Worm (Caenorhabditis elegans) whole organism, L3 larva: ENCODE results near the gene twk-17.

ENCODE experiments used
- R02D3.7 ChIP-seq: fragments of 150-350 bp; optimal IDR thresholded peaks from 2 replicates; lab custom pipeline; 2014; ENCODE audit warnings: missing biosample characterization, missing genetic modification characterization
- ZK546.5 ChIP-seq: sonication (generic microtip); optimal IDR thresholded peaks from 2 replicates; lab custom pipeline; 2017; ENCODE audit warnings: missing biosample characterization, missing genetic modification characterization
- aly-2 ChIP-seq: fragments of 150-350 bp; optimal IDR thresholded peaks from 2 replicates; lab custom pipeline; 2014; ENCODE audit warnings: missing biosample characterization, missing genetic modification characterization
- ama-1 ChIP-seq: fragments of 150-350 bp; optimal IDR thresholded peaks from 2 replicates; lab custom pipeline; 2018
- ceh-16 ChIP-seq: sonication (generic microtip); optimal IDR thresholded peaks from 2 replicates; lab custom pipeline; 2017; ENCODE audit warnings: missing biosample characterization, missing genetic modification characterization
- ceh-28 ChIP-seq: fragments of 150-350 bp; optimal IDR thresholded peaks from 2 replicates; lab custom pipeline; 2014; ENCODE audit warnings: missing biosample characterization, missing genetic modification reagents, missing genetic modification characterization
- ceh-82 ChIP-seq: fragments of 150-350 bp; optimal IDR thresholded peaks from 2 replicates; lab custom pipeline; 2014; ENCODE audit warnings: missing biosample characterization, missing genetic modification characterization
- ceh-9 ChIP-seq: sonication (generic microtip); optimal IDR thresholded peaks from 2 replicates; lab custom pipeline; 2018; ENCODE audit warnings: missing biosample characterization, missing genetic modification characterization
- daf-12 ChIP-seq: fragments of 150-350 bp; optimal IDR thresholded peaks from 2 replicates; lab custom pipeline; 2014; ENCODE audit warnings: missing biosample characterization, missing genetic modification reagents, missing genetic modification characterization
- egl-27 ChIP-seq: sonication (generic microtip); optimal IDR thresholded peaks from 4 replicates; lab custom pipeline; 2017; ENCODE audit warnings: missing biosample characterization, missing genetic modification reagents, missing genetic modification characterization
- egl-5 ChIP-seq: fragments of 150-350 bp; optimal IDR thresholded peaks from 2 replicates; lab custom pipeline; 2017; ENCODE audit warnings: missing biosample characterization, missing genetic modification reagents, missing genetic modification characterization, inconsistent platforms
- elt-1 ChIP-seq: fragments of 150-350 bp; optimal IDR thresholded peaks from 2 replicates; lab custom pipeline; 2014; ENCODE audit warnings: missing biosample characterization, missing genetic modification characterization
- elt-2 ChIP-seq: sonication (generic microtip); optimal IDR thresholded peaks from 2 replicates; lab custom pipeline; 2016; ENCODE audit warnings: missing genetic modification reagents, mild to moderate bottlenecking, missing genetic modification characterization, missing compliant biosample characterization
- elt-3 ChIP-seq, 3 experiments: fragments of 150-350 bp in 1 of 3; sonication (generic microtip) in 2 of 3; optimal IDR thresholded peaks; 2 replicates in 2 of 3; 4 replicates in 1 of 3; lab custom pipeline; 2014 to 2017; ENCODE audit warnings: missing biosample characterization in 3 of 3, missing genetic modification characterization in 3 of 3
- eor-1 ChIP-seq, 2 experiments: fragments of 150-350 bp; optimal IDR thresholded peaks; 2 replicates each; lab custom pipeline; 2014 to 2018; ENCODE audit warnings: missing biosample characterization in 2 of 2, missing genetic modification characterization in 2 of 2
- fkh-10 ChIP-seq: sonication (generic microtip); optimal IDR thresholded peaks from 2 replicates; lab custom pipeline; 2017; ENCODE audit warnings: missing biosample characterization, missing genetic modification reagents, missing genetic modification characterization
- fos-1 ChIP-seq: fragments of 150-350 bp; optimal IDR thresholded peaks from 2 replicates; lab custom pipeline; 2014; ENCODE audit warnings: missing biosample characterization, missing genetic modification characterization
- hmg-11 ChIP-seq: sonication (generic microtip); optimal IDR thresholded peaks from 2 replicates; lab custom pipeline; 2016; ENCODE audit warnings: missing genetic modification characterization, missing compliant biosample characterization
- jun-1 ChIP-seq: fragments of 150-350 bp; optimal IDR thresholded peaks from 2 replicates; lab custom pipeline; 2014; ENCODE audit warnings: missing biosample characterization, missing genetic modification reagents, missing genetic modification characterization
- lin-15B ChIP-seq: fragments of 150-350 bp; optimal IDR thresholded peaks from 2 replicates; lab custom pipeline; 2014; ENCODE audit warnings: missing biosample characterization, missing genetic modification characterization
- lin-39 ChIP-seq: fragments of 150-350 bp; optimal IDR thresholded peaks from 2 replicates; lab custom pipeline; 2018; ENCODE audit warnings: missing biosample characterization, missing genetic modification reagents, missing genetic modification characterization
- lsy-12 ChIP-seq: sonication (generic microtip); optimal IDR thresholded peaks from 2 replicates; lab custom pipeline; 2016; ENCODE audit warnings: mild to moderate bottlenecking, missing genetic modification characterization, missing compliant biosample characterization
- mdl-1 ChIP-seq: fragments of 150-350 bp; optimal IDR thresholded peaks from 2 replicates; lab custom pipeline; 2014; ENCODE audit warnings: missing biosample characterization, missing genetic modification characterization
- nfya-1 ChIP-seq: sonication (generic microtip); optimal IDR thresholded peaks from 2 replicates; lab custom pipeline; 2017; ENCODE audit warnings: missing genetic modification characterization, mild to moderate bottlenecking, missing compliant biosample characterization, antibody characterized with exemption, moderate library complexity; ENCODE audit not compliant: insufficient read depth
- nhr-12 ChIP-seq: fragments of 150-350 bp; optimal IDR thresholded peaks from 2 replicates; lab custom pipeline; 2014; ENCODE audit warnings: missing biosample characterization, missing genetic modification characterization
- nhr-23 ChIP-seq: fragments of 150-350 bp; optimal IDR thresholded peaks from 2 replicates; lab custom pipeline; 2014; ENCODE audit warnings: missing biosample characterization, missing genetic modification reagents, missing genetic modification characterization
- nhr-237 ChIP-seq: fragments of 150-350 bp; optimal IDR thresholded peaks from 2 replicates; lab custom pipeline; 2014; ENCODE audit warnings: missing biosample characterization, missing genetic modification characterization
- nhr-25 ChIP-seq: sonication (generic microtip); optimal IDR thresholded peaks from 2 replicates; lab custom pipeline; 2017; ENCODE audit warnings: missing biosample characterization, missing genetic modification characterization
- nhr-43 ChIP-seq: sonication (generic microtip); optimal IDR thresholded peaks from 2 replicates; lab custom pipeline; 2016; ENCODE audit warnings: mild to moderate bottlenecking, missing genetic modification characterization, missing compliant biosample characterization; ENCODE audit not compliant: poor library complexity, severe bottlenecking
- nhr-76 ChIP-seq: fragments of 150-350 bp; sonication (generic microtip); optimal IDR thresholded peaks from 5 replicates; lab custom pipeline; 2014; ENCODE audit warnings: missing biosample characterization, missing genetic modification characterization
- nhr-77 ChIP-seq: fragments of 150-350 bp; optimal IDR thresholded peaks from 2 replicates; lab custom pipeline; 2014; ENCODE audit warnings: missing biosample characterization, missing genetic modification characterization
- pha-4 ChIP-seq: fragments of 150-350 bp; optimal IDR thresholded peaks from 2 replicates; lab custom pipeline; 2014; ENCODE audit warnings: missing biosample characterization, missing genetic modification reagents, missing genetic modification characterization
- pqm-1 ChIP-seq: fragments of 150-350 bp; optimal IDR thresholded peaks from 2 replicates; lab custom pipeline; 2017; ENCODE audit warnings: missing biosample characterization, missing genetic modification characterization, inconsistent platforms
- sea-2 ChIP-seq: fragments of 150-350 bp; sonication (generic microtip); optimal IDR thresholded peaks from 4 replicates; lab custom pipeline; 2014; ENCODE audit warnings: missing biosample characterization, missing genetic modification reagents, missing genetic modification characterization
- skn-1 ChIP-seq: fragments of 150-350 bp; optimal IDR thresholded peaks from 2 replicates; lab custom pipeline; 2014; ENCODE audit warnings: missing biosample characterization, missing genetic modification characterization
- snpc-4 ChIP-seq: fragments of 150-350 bp; optimal IDR thresholded peaks from 2 replicates; lab custom pipeline; 2014; ENCODE audit warnings: missing biosample characterization, missing genetic modification characterization
- tbx-2 ChIP-seq: sonication (generic microtip); optimal IDR thresholded peaks from 2 replicates; lab custom pipeline; 2016; ENCODE audit warnings: mild to moderate bottlenecking, missing genetic modification characterization, missing compliant biosample characterization
- unc-62 ChIP-seq: fragments of 150-350 bp; sonication (generic microtip); optimal IDR thresholded peaks from 4 replicates; lab custom pipeline; 2014; ENCODE audit warnings: missing biosample characterization, missing genetic modification reagents, missing genetic modification characterization
- zag-1 ChIP-seq: fragments of 150-350 bp; optimal IDR thresholded peaks from 2 replicates; lab custom pipeline; 2014; ENCODE audit warnings: missing biosample characterization, missing genetic modification characterization
- ztf-11 ChIP-seq: fragments of 150-350 bp; optimal IDR thresholded peaks from 2 replicates; lab custom pipeline; 2014; ENCODE audit warnings: missing biosample characterization, missing genetic modification characterization
- ztf-4 ChIP-seq: fragments of 150-350 bp; optimal IDR thresholded peaks from 2 replicates; lab custom pipeline; 2014; ENCODE audit warnings: missing biosample characterization, missing genetic modification characterization

The twk-17 gene

ce11 chrX:7572057-7572456, 35.8 kb downstream of the twk-17 start, which contains the start of gene pcyt-1:
Gene pcyt-1 (plus strand): TSS chrX:7572357.
- TF ChIP-seq elt-1 (tag; lab: Kevin White, UChicago): no peak
- no peak for TF ChIP-seq tbx-2 (tag; lab: Kevin White, UChicago)
- no peak for TF ChIP-seq nhr-237 (tag; lab: Kevin White, UChicago)
- no peak for TF ChIP-seq nhr-76 (tag; lab: Kevin White, UChicago)
- TF ChIP-seq elt-3 (tag; optimal IDR thresholded peaks at IDR 0.05; lab: Kevin White, UChicago): no peak
- TF ChIP-seq ceh-16 (tag; lab: Kevin White, UChicago): no peak
- TF ChIP-seq ZK546.5: no peak
- TF ChIP-seq ztf-11 (tag; lab: Kevin White, UChicago): no peak
- no peak for TF ChIP-seq ceh-9 (tag; lab: Kevin White, UChicago)
- TF ChIP-seq nhr-25: no peak
- TF ChIP-seq daf-12 (tag; lab: Kevin White, UChicago): no peak
- TF ChIP-seq aly-2: no peak
- TF ChIP-seq mdl-1 (tag; lab: Kevin White, UChicago): no peak
- no peak for TF ChIP-seq fos-1 (tag; lab: Kevin White, UChicago)
- no peak for TF ChIP-seq ztf-4 (tag; lab: Kevin White, UChicago)
- no peak for TF ChIP-seq nhr-23
- no peak for TF ChIP-seq R02D3.7 (tag; lab: Kevin White, UChicago)
- TF ChIP-seq zag-1 (tag; lab: Kevin White, UChicago): no peak
- TF ChIP-seq nfya-1 (tag; lab: Kevin White, UChicago): no peak

DNA sequence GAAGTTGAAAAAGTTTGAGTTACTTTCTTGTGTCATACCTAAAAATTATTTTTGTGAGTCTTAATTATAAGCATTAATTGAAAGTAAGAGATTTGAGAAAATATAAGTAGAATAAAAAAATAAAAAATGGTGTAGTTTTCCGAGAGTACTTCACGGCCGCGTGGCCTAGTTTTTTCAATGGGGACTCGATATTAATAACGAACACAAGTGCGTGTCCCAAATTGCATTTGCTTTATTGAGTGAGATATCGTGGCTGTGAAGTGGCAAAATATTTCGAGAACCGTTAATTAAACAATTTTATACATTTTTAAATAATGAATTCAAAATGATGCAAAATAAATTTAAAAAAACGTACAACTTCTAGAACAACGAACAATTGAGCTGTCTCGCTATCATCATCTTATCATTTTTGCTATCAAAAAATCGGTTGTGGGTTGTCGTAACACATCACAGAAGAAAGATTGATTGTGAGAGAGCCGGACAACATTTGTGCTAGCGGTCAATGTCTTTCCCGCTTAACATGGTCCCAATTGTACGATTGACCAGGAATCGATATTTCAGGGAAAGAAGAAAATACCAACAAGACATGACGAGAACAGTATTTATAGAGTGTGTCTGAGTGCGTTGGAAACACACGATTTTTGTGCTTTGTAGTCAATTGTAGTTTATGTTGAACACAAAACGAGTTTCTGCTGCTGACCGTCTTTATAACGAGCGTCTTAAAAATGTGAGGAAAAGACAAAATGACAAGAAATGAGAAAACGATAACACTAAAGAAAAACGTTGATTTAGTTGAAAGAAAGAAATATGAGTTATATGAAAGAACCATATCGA, 38.0 kb downstream of the twk-17 start, which contains the start of gene apy-1:
Gene apy-1, minus strand, starts transcription at position 38 of the 834 bp plus-strand sequence.
- no peak for TF ChIP-seq nhr-12
- TF ChIP-seq skn-1 (tag; lab: Kevin White, UChicago): no peak
- no peak for TF ChIP-seq mdl-1 (tag; lab: Kevin White, UChicago)
- TF ChIP-seq sea-2 (GFP tag; lab: Kevin White, UChicago): no peak
- TF ChIP-seq ceh-28 (tag; lab: Kevin White, UChicago): peak; percentile 57
- no peak for TF ChIP-seq fkh-10 (GFP tag; lab: Kevin White, UChicago)
- TF ChIP-seq ama-1 (lab: Kevin White, UChicago): no peak
- TF ChIP-seq ztf-4 (tag; lab: Kevin White, UChicago): no peak
- peak; percentile 5 for TF ChIP-seq hmg-11 (tag; lab: Kevin White, UChicago)
- no peak for TF ChIP-seq nhr-77 (tag; lab: Kevin White, UChicago)
- no peak for TF ChIP-seq egl-5 (tag; lab: Kevin White, UChicago)
- TF ChIP-seq egl-27 (tag; lab: Kevin White, UChicago): no peak
- no peak for TF ChIP-seq lsy-12 (tag; lab: Kevin White, UChicago)
- TF ChIP-seq ceh-82: no peak
- no peak for TF ChIP-seq daf-12 (tag; lab: Kevin White, UChicago)
- TF ChIP-seq elt-2 (tag; lab: Kevin White, UChicago): peak; percentile 82
- TF ChIP-seq ceh-9 (tag; lab: Kevin White, UChicago): no peak
- TF ChIP-seq nhr-43 (tag; lab: Kevin White, UChicago): peak; percentile 83
- peak; percentile 56 for TF ChIP-seq pha-4
- TF ChIP-seq ztf-11 (tag; lab: Kevin White, UChicago): no peak
- TF ChIP-seq snpc-4: peak; percentile 21
- no peak for TF ChIP-seq lin-39 (tag; lab: Kevin White, UChicago)
- TF ChIP-seq jun-1 (tag; lab: Kevin White, UChicago): no peak
- TF ChIP-seq unc-62 (GFP tag; lab: Kevin White, UChicago): no peak
- TF ChIP-seq ZK546.5: no peak
- TF ChIP-seq lin-15B (tag; lab: Kevin White, UChicago): no peak
- no peak for TF ChIP-seq R02D3.7 (tag; lab: Kevin White, UChicago)
- TF ChIP-seq aly-2: no peak
- TF ChIP-seq nhr-23: peak; percentile 28
- TF ChIP-seq fos-1 (tag; lab: Kevin White, UChicago): no peak
- no peak for TF ChIP-seq pqm-1
- no peak for TF ChIP-seq eor-1 (tag; optimal IDR thresholded peaks at IDR 0.05; lab: Kevin White, UChicago)
- no peak for TF ChIP-seq ceh-16 (tag; lab: Kevin White, UChicago)
- TF ChIP-seq nfya-1 (tag; lab: Kevin White, UChicago): peak; percentile 33
- peak; percentile 26 for TF ChIP-seq nhr-25
